Worm (Caenorhabditis elegans) whole organism, late embryonic: ENCODE results near the gene B0035.22.
"Not testable (repeated sequence)": the region's sequence is repeated elsewhere in the genome, so short reads cannot be mapped to it uniquely, and the experiment has no call there.

ENCODE experiments used
- ceh-45 ChIP-seq: fragments of 200-800 bp; sonication (Bioruptor generic); IDR thresholded peaks from 2 replicates; pipeline ENCODE4 v1.3.6; 2022; ENCODE audit warnings: missing genetic modification reagents, missing genetic modification characterization, missing compliant biosample characterization
- eyg-1 ChIP-seq: sonication (generic microtip); optimal IDR thresholded peaks from 2 replicates; lab custom pipeline; 2016; ENCODE audit warnings: missing genotype, missing genetic modification characterization, missing compliant biosample characterization

DNA sequence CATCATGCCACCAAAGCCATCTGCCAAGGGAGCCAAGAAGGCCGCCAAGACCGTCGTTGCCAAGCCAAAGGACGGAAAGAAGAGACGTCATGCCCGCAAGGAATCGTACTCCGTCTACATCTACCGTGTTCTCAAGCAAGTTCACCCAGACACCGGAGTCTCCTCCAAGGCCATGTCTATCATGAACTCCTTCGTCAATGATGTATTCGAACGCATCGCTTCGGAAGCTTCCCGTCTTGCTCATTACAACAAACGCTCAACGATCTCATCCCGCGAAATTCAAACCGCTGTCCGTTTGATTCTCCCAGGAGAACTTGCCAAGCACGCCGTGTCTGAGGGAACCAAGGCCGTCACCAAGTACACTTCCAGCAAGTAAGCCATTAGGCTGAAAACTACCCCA is 9.8 kb downstream of the B0035.22 start, which contains the start of gene his-48:
- not testable (repeated sequence) for TF ChIP-seq ceh-45 (GFP tag; lab: Robert Waterston, UW); eyg-1 (tag; lab: Kevin White, UChicago)
